Worm (Caenorhabditis elegans) whole organism, young adult: ENCODE data around the gene nhr-283.
A peak's percentile ranks its signal among the peaks of the same experiment; 100 is the strongest.
"Not testable (repeated sequence)": the region's sequence is repeated elsewhere in the genome, so short reads cannot be mapped to it uniquely, and the experiment has no call there.

ENCODE experiments used
- F55B11.4 ChIP-seq: sonication (generic microtip); optimal IDR thresholded peaks from 2 replicates; lab custom pipeline; 2016; ENCODE audit warnings: missing compliant biosample characterization, missing genetic modification characterization, borderline replicate concordance; ENCODE audit not compliant: insufficient read depth
- K12H6.12 ChIP-seq: fragments of 200-800 bp; sonication (Bioruptor generic); optimal IDR thresholded peaks from 2 replicates; lab custom pipeline; 2018; ENCODE audit warnings: mild to moderate bottlenecking, missing genetic modification characterization, missing compliant biosample characterization
- T07F8.4 ChIP-seq: sonication (generic microtip); optimal IDR thresholded peaks from 2 replicates; lab custom pipeline; 2016; ENCODE audit warnings: mild to moderate bottlenecking, missing genetic modification characterization, moderate library complexity, missing compliant biosample characterization
- aptf-3 ChIP-seq: fragments of 200-800 bp; sonication (Bioruptor generic); IDR thresholded peaks from 2 replicates; pipeline ENCODE4 v1.3.6; 2022; ENCODE audit warnings: missing genetic modification characterization, missing compliant biosample characterization
- bed-1 ChIP-seq: fragments of 200-800 bp; sonication (Bioruptor generic); IDR thresholded peaks from 2 replicates; pipeline ENCODE4 v1.3.6; 2022; ENCODE audit warnings: missing genetic modification reagents, missing genetic modification characterization, missing compliant biosample characterization
- cebp-2 ChIP-seq: fragments of 200-800 bp; sonication (Bioruptor generic); IDR thresholded peaks from 2 replicates; pipeline ENCODE4 v1.3.6; 2022; ENCODE audit warnings: missing genetic modification characterization, missing compliant biosample characterization
- dpl-1 ChIP-seq: fragments of 150-350 bp; optimal IDR thresholded peaks from 2 replicates; lab custom pipeline; 2014; ENCODE audit warnings: missing biosample characterization, missing genetic modification reagents, missing genetic modification characterization
- egl-18 ChIP-seq: fragments of 200-800 bp; sonication (Bioruptor generic); IDR thresholded peaks from 2 replicates; pipeline ENCODE4 v1.3.6; 2022; ENCODE audit warnings: missing genetic modification reagents, missing genetic modification characterization, missing compliant biosample characterization
- egl-44 ChIP-seq: fragments of 200-800 bp; sonication (Bioruptor generic); IDR thresholded peaks from 2 replicates; pipeline ENCODE4 v1.3.6; 2022; ENCODE audit warnings: missing genetic modification reagents, missing genetic modification characterization, missing compliant biosample characterization
- egrh-3 ChIP-seq: fragments of 200-800 bp; sonication (Bioruptor generic); IDR thresholded peaks from 2 replicates; pipeline ENCODE4 v1.3.6; 2022; ENCODE audit warnings: missing genetic modification reagents, missing genetic modification characterization, missing compliant biosample characterization
- gei-17 ChIP-seq: fragments of 200-800 bp; sonication (Bioruptor generic); optimal IDR thresholded peaks from 2 replicates; lab custom pipeline; 2018; ENCODE audit warnings: mild to moderate bottlenecking, missing genetic modification characterization, missing compliant biosample characterization
- hmg-1.2 ChIP-seq: fragments of 200-800 bp; sonication (Bioruptor generic); IDR thresholded peaks from 2 replicates; pipeline ENCODE4 v1.3.6; 2022; ENCODE audit warnings: missing genetic modification reagents, missing genetic modification characterization, missing compliant biosample characterization
- hsf-1 ChIP-seq: fragments of 200-800 bp; sonication (Bioruptor generic); IDR thresholded peaks from 2 replicates; pipeline ENCODE4 v1.3.6; 2022; ENCODE audit warnings: missing genetic modification reagents, missing genetic modification characterization, missing compliant biosample characterization
- lir-1 ChIP-seq: fragments of 200-800 bp; sonication (Bioruptor generic); conservative IDR thresholded peaks from 2 replicates; pipeline ENCODE4 v1.3.6; 2022; ENCODE audit warnings: missing genetic modification reagents, missing genetic modification characterization, missing compliant biosample characterization
- lsy-27 ChIP-seq: sonication (generic microtip); optimal IDR thresholded peaks from 2 replicates; lab custom pipeline; 2017; ENCODE audit warnings: missing genetic modification characterization, mild to moderate bottlenecking, missing compliant biosample characterization, antibody characterized with exemption, missing genotype, borderline replicate concordance; ENCODE audit not compliant: insufficient read depth
- madf-3 ChIP-seq: fragments of 200-800 bp; sonication (Bioruptor generic); IDR thresholded peaks from 2 replicates; pipeline ENCODE4 v1.3.6; 2022; ENCODE audit warnings: missing genetic modification reagents, missing genetic modification characterization, missing compliant biosample characterization
- mcd-1 ChIP-seq: fragments of 200-800 bp; sonication (Bioruptor generic); IDR thresholded peaks from 2 replicates; pipeline ENCODE4 v1.3.6; 2022; ENCODE audit warnings: missing genetic modification reagents, missing genetic modification characterization, missing compliant biosample characterization
- nfyb-1 ChIP-seq: fragments of 200-800 bp; sonication (Bioruptor generic); IDR thresholded peaks from 2 replicates; pipeline ENCODE4 v1.3.6; 2022; ENCODE audit warnings: missing genetic modification reagents, missing genetic modification characterization, missing compliant biosample characterization
- nhr-120 ChIP-seq: fragments of 200-800 bp; sonication (Bioruptor generic); IDR thresholded peaks from 2 replicates; pipeline ENCODE4 v1.3.6; 2022; ENCODE audit warnings: missing genetic modification characterization, missing compliant biosample characterization
- nhr-90 ChIP-seq: sonication (generic microtip); optimal IDR thresholded peaks from 2 replicates; lab custom pipeline; 2016; ENCODE audit warnings: missing genotype, mild to moderate bottlenecking, missing genetic modification characterization, missing compliant biosample characterization
- pbrm-1 ChIP-seq: fragments of 200-800 bp; sonication (Bioruptor generic); IDR thresholded peaks from 2 replicates; pipeline ENCODE4 v1.3.6; 2022; ENCODE audit warnings: missing genetic modification reagents, missing genetic modification characterization, missing compliant biosample characterization
- rcor-1 ChIP-seq: fragments of 200-800 bp; sonication (Bioruptor generic); IDR thresholded peaks from 2 replicates; pipeline ENCODE4 v1.3.6; 2022; ENCODE audit warnings: missing genetic modification reagents, missing genetic modification characterization, missing compliant biosample characterization
- repo-1 ChIP-seq: sonication (generic microtip); optimal IDR thresholded peaks from 2 replicates; lab custom pipeline; 2017; ENCODE audit warnings: mild to moderate bottlenecking, missing genetic modification characterization, missing compliant biosample characterization
- somi-1 ChIP-seq: fragments of 200-800 bp; sonication (Bioruptor generic); optimal IDR thresholded peaks from 2 replicates; lab custom pipeline; 2018; ENCODE audit warnings: mild to moderate bottlenecking, missing genetic modification characterization, missing compliant biosample characterization
- tbx-9 ChIP-seq: sonication (generic microtip); optimal IDR thresholded peaks from 2 replicates; lab custom pipeline; 2016; ENCODE audit warnings: borderline replicate concordance, missing genetic modification characterization, inconsistent platforms, missing compliant biosample characterization
- tlf-1 ChIP-seq: fragments of 200-800 bp; sonication (Bioruptor generic); optimal IDR thresholded peaks from 2 replicates; lab custom pipeline; 2018; ENCODE audit warnings: mild to moderate bottlenecking, missing genetic modification characterization, missing compliant biosample characterization
- ztf-26 ChIP-seq: sonication (generic microtip); optimal IDR thresholded peaks from 2 replicates; lab custom pipeline; 2017; ENCODE audit warnings: missing genetic modification characterization, missing compliant biosample characterization
- ztf-3 ChIP-seq: fragments of 200-800 bp; sonication (Bioruptor generic); optimal IDR thresholded peaks from 2 replicates; lab custom pipeline; 2018; ENCODE audit warnings: mild to moderate bottlenecking, missing genetic modification characterization, missing compliant biosample characterization

nhr-283 gene

ce11 chrV:15815962-15816432 lies 39.4 kb upstream of the nhr-283 start, which contains the start of the genes fbxa-69 and F54B8.4:
fbxa-69 (minus strand) TSS chrV:15815971.
F54B8.4 (plus strand) TSS chrV:15816382.
- no peak for TF ChIP-seq tbx-9 (tag; lab: Kevin White, UChicago)
- TF ChIP-seq hmg-1.2 (GFP tag; lab: Robert Waterston, UW) = peak; percentile 24; the same call in 1 of the 2 replicates

- TF ChIP-seq pbrm-1 (GFP tag; lab: Robert Waterston, UW); dpl-1 (GFP tag; lab: Kevin White, UChicago); lsy-27 (tag; lab: Kevin White, UChicago): not testable (repeated sequence)
These were observed 35.4 kb upstream of the nhr-283 start, which contains the start of gene nhr-282 for ce11 chrV:15811982-15812381. nhr-282 (plus strand) TSS chrV:15812282.

ce11 chrV:15810446-15810845 lies 33.9 kb upstream of the nhr-283 start, which contains the start of gene F54B8.1:
F54B8.1 (plus strand) TSS chrV:15810746.
- no peak for TF ChIP-seq mcd-1 (GFP tag; lab: Robert Waterston, UW)
- no peak for TF ChIP-seq ztf-3 (GFP tag; lab: Kevin White, UChicago)
- TF ChIP-seq egrh-3 (GFP tag; lab: Robert Waterston, UW) = no peak
- TF ChIP-seq nhr-90 = no peak
- no peak for TF ChIP-seq tlf-1 (GFP tag; lab: Kevin White, UChicago)
- TF ChIP-seq F55B11.4 (tag; lab: Kevin White, UChicago) = no peak
- no peak for TF ChIP-seq K12H6.12 (tag; lab: Kevin White, UChicago)
- no peak for TF ChIP-seq egl-44
- TF ChIP-seq somi-1 (GFP tag; lab: Kevin White, UChicago) = no peak
- TF ChIP-seq rcor-1 (GFP tag; lab: Robert Waterston, UW) = no peak
- TF ChIP-seq aptf-3 (GFP tag; lab: Robert Waterston, UW) = no peak
- no peak for TF ChIP-seq repo-1 (tag; lab: Kevin White, UChicago)
- TF ChIP-seq nfyb-1 (GFP tag; lab: Robert Waterston, UW) = no peak
- TF ChIP-seq madf-3 (GFP tag; lab: Robert Waterston, UW) = no peak
- no peak for TF ChIP-seq nhr-120 (GFP tag; lab: Robert Waterston, UW)

ce11 chrV:15809543-15809942 lies 33.0 kb upstream of the nhr-283 start, which contains the start of gene srsx-36:
srsx-36 (minus strand) TSS chrV:15809643.
- TF ChIP-seq ztf-26 (tag; lab: Kevin White, UChicago) (no peak), egl-18 (GFP tag; lab: Robert Waterston, UW) (no peak), gei-17 (GFP tag; lab: Kevin White, UChicago) (no peak), T07F8.4 (tag; lab: Kevin White, UChicago) (no peak), lir-1 (GFP tag; lab: Robert Waterston, UW) (no peak)

ce11 chrV:15807420-15807819 lies 30.9 kb upstream of the nhr-283 start, which contains the start of gene srsx-38:
srsx-38 (minus strand) TSS chrV:15807520.
- TF ChIP-seq hmg-1.2 (GFP tag; lab: Robert Waterston, UW); bed-1; hsf-1: not testable (repeated sequence)
- TF ChIP-seq, all 124 proteins: peak for 0; not testable (repeated sequence) for 124

ce11 chrV:15803748-15804147 lies 27.2 kb upstream of the nhr-283 start, which contains the start of gene T26E4.18:
T26E4.18 (minus strand) TSS chrV:15803848.
- not testable (repeated sequence) for TF ChIP-seq nfyb-1 (GFP tag; lab: Robert Waterston, UW); cebp-2 (GFP tag; lab: Robert Waterston, UW); K12H6.12 (tag; lab: Kevin White, UChicago)
